Fruit fly (Drosophila melanogaster): Measurements from ENCODE around the gene Rad17.

Gene Rad17

DNA sequence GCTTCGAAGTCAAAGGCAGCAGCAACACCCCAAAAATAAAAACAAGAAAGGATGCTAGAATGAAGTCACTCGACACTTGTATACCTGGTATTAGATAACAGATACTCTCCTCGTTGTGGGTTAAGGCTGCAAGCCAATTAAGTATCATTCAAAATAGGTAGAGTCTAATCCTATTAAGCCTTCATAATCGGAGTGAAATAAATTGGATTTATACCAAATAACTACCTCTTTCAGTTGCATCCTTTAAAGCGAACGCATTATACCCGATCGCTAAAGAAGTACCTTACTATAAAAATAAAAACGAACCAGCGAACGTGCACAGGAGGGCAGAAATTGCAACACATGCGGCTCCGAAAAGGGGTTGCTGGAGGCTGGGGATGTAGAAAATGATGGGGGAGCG is 40.4 kb downstream of the Rad17 start (continued):
- no peak for TF ChIP-seq CG34406 (GFP tag; optimal IDR thresholded peaks at IDR 0.05)
- TF ChIP-seq Hr38 (GFP tag; optimal IDR thresholded peaks at IDR 0.05) = no peak
- peak; percentile 16 for TF ChIP-seq CG10631 (GFP tag; optimal IDR thresholded peaks at IDR 0.05)
- TF ChIP-seq dsx (GFP tag; optimal IDR thresholded peaks at IDR 0.05; ENCODE audit: poor library complexity, severe bottlenecking) = no peak
- peak in 1 of 2 experiments; percentile 41 for TF ChIP-seq ss (GFP tag; optimal IDR thresholded peaks at IDR 0.05)
- TF ChIP-seq CG8119 (GFP tag; IDR thresholded peaks at IDR 0.05) = no peak
- peak; percentile 15 for TF ChIP-seq CG6808 (GFP tag; optimal IDR thresholded peaks at IDR 0.05)
- TF ChIP-seq CG8319 (GFP tag; optimal IDR thresholded peaks at IDR 0.05) = no peak
- TF ChIP-seq CG11762 (GFP tag; optimal IDR thresholded peaks at IDR 0.05; ENCODE audit: insufficient read depth) = no peak
- no peak for TF ChIP-seq CG32006 (GFP tag; optimal IDR thresholded peaks at IDR 0.05)
- peak; percentile 43; the same call in 1 of the 3 replicates for TF ChIP-seq CG6163 (GFP tag; IDR thresholded peaks at IDR 0.05)
- TF ChIP-seq CG16779 (tag; optimal IDR thresholded peaks at IDR 0.05) = no peak
- TF ChIP-seq Sox14 (GFP tag; optimal IDR thresholded peaks at IDR 0.05) = no peak
- TF ChIP-seq Met (GFP tag; optimal IDR thresholded peaks at IDR 0.05) = peak; percentile 12
- peak; percentile 10 for TF ChIP-seq CG8632 (GFP tag; optimal IDR thresholded peaks at IDR 0.05)
- no peak for TF ChIP-seq Sox15 (GFP tag; optimal IDR thresholded peaks at IDR 0.05)
- TF ChIP-seq Eip75B (GFP tag; optimal IDR thresholded peaks at IDR 0.05) = peak; percentile 5
- TF ChIP-seq OdsH (GFP tag; optimal IDR thresholded peaks at IDR 0.05) = peak; percentile 15
- no peak for TF ChIP-seq CG9139 (GFP tag; optimal IDR thresholded peaks at IDR 0.05)
- peak; percentile 53 for TF ChIP-seq svp (GFP tag)
- TF ChIP-seq Blimp-1 (GFP tag; optimal IDR thresholded peaks at IDR 0.05) = no peak
- peak; percentile 0 for TF ChIP-seq CG7368 (GFP tag; optimal IDR thresholded peaks at IDR 0.05)
- TF ChIP-seq Ets21C (GFP tag; optimal IDR thresholded peaks at IDR 0.05) = no peak
- no peak for TF ChIP-seq cyc (GFP tag; optimal IDR thresholded peaks at IDR 0.05)
- TF ChIP-seq Gug (GFP tag; IDR thresholded peaks at IDR 0.05) = no peak
- TF ChIP-seq Lpt (GFP tag; optimal IDR thresholded peaks at IDR 0.05) = no peak
- no peak for TF ChIP-seq fkh (GFP tag; optimal IDR thresholded peaks at IDR 0.05)

All from whole organism, prepupa.